Fruit fly (Drosophila melanogaster) whole organism, embryonic: ENCODE measurements around the gene CG14893.

Experiments
- Adf1 ChIP-seq: fragments of 200-800 bp; sonication (Bioruptor generic); IDR thresholded peaks from 2 replicates; pipeline ENCODE4 v1.3.6; 2022; ENCODE audit warnings: missing biosample characterization, missing genetic modification characterization
- Atf-2 ChIP-seq: fragments of 200-800 bp; sonication (Bioruptor generic); optimal IDR thresholded peaks from 2 replicates; lab custom pipeline; 2016; ENCODE audit warnings: missing biosample characterization, missing genetic modification characterization
- CG13894 ChIP-seq: fragments of 200-800 bp; sonication (Bioruptor generic); optimal IDR thresholded peaks from 3 replicates; lab custom pipeline; 2018; ENCODE audit warnings: missing biosample characterization, mild to moderate bottlenecking, missing genetic modification characterization, moderate library complexity
- CG16863 ChIP-seq: fragments of 200-800 bp; sonication (Bioruptor generic); optimal IDR thresholded peaks from 3 replicates; lab custom pipeline; 2016; ENCODE audit warnings: missing biosample characterization, missing genetic modification characterization
- CG2678 ChIP-seq: fragments of 200-800 bp; sonication (Bioruptor generic); optimal IDR thresholded peaks from 3 replicates; lab custom pipeline; 2019; ENCODE audit warnings: missing biosample characterization, mild to moderate bottlenecking, missing genetic modification characterization, moderate library complexity
- CG33213 ChIP-seq: fragments of 200-800 bp; sonication (Bioruptor generic); optimal IDR thresholded peaks from 3 replicates; lab custom pipeline; 2016; ENCODE audit warnings: missing biosample characterization, missing genetic modification characterization
- CG33557 ChIP-seq: fragments of 200-800 bp; sonication (Bioruptor generic); optimal IDR thresholded peaks from 2 replicates; lab custom pipeline; 2019; ENCODE audit warnings: missing biosample characterization, mild to moderate bottlenecking, missing genetic modification characterization, moderate library complexity
- CG4282 ChIP-seq: fragments of 200-800 bp; sonication (Bioruptor generic); optimal IDR thresholded peaks from 2 replicates; lab custom pipeline; 2016; ENCODE audit warnings: missing biosample characterization, missing genetic modification characterization
- CG43689 ChIP-seq: fragments of 200-800 bp; sonication (Bioruptor generic); IDR thresholded peaks from 2 replicates; pipeline ENCODE4 v1.3.6; 2022; ENCODE audit warnings: missing biosample characterization, missing genetic modification characterization
- CG4424 ChIP-seq: fragments of 200-800 bp; sonication (Bioruptor generic); optimal IDR thresholded peaks from 3 replicates; lab custom pipeline; 2016; ENCODE audit warnings: missing biosample characterization, missing genetic modification characterization
- CG7556 ChIP-seq: fragments of 200-800 bp; sonication (Bioruptor generic); optimal IDR thresholded peaks from 2 replicates; lab custom pipeline; 2017; ENCODE audit warnings: missing biosample characterization, mild to moderate bottlenecking, missing genetic modification characterization
- CG7745 ChIP-seq: fragments of 200-800 bp; sonication (Bioruptor generic); optimal IDR thresholded peaks from 2 replicates; lab custom pipeline; 2018; ENCODE audit warnings: missing biosample characterization, mild to moderate bottlenecking, missing genetic modification characterization, moderate library complexity
- CG7786 ChIP-seq: fragments of 200-800 bp; sonication (Bioruptor generic); optimal IDR thresholded peaks from 2 replicates; lab custom pipeline; 2016; ENCODE audit warnings: missing biosample characterization, missing genetic modification characterization
- CG7928 ChIP-seq: fragments of 200-800 bp; sonication (Bioruptor generic); optimal IDR thresholded peaks from 2 replicates; lab custom pipeline; 2017; ENCODE audit warnings: missing biosample characterization, mild to moderate bottlenecking, missing genetic modification characterization
- CG7963 ChIP-seq: fragments of 200-800 bp; sonication (Bioruptor generic); IDR thresholded peaks from 3 replicates; pipeline ENCODE4 v1.3.6; 2022; ENCODE audit warnings: missing biosample characterization, missing genetic modification characterization; ENCODE audit not compliant: partially characterized antibody
- CHES-1-like ChIP-seq: fragments of 200-800 bp; sonication (Bioruptor generic); optimal IDR thresholded peaks from 2 replicates; lab custom pipeline; 2016; ENCODE audit warnings: missing biosample characterization, missing genetic modification characterization
- CTCF ChIP-seq: fragments of 200-800 bp; sonication (Bioruptor generic); optimal IDR thresholded peaks from 2 replicates; lab custom pipeline; 2017; ENCODE audit warnings: missing biosample characterization, mild to moderate bottlenecking, missing genetic modification characterization, moderate library complexity
- E2f1 ChIP-seq: fragments of 200-800 bp; sonication (Bioruptor generic); IDR thresholded peaks from 2 replicates; pipeline ENCODE4 v1.3.6; 2022; ENCODE audit warnings: missing biosample characterization, missing genetic modification characterization
- Elba2 ChIP-seq: fragments of 200-800 bp; sonication (Bioruptor generic); optimal IDR thresholded peaks from 3 replicates; lab custom pipeline; 2016; ENCODE audit warnings: missing biosample characterization, missing genetic modification characterization
- Fer1 ChIP-seq: fragments of 200-800 bp; sonication (Bioruptor generic); optimal IDR thresholded peaks from 2 replicates; lab custom pipeline; 2017; ENCODE audit warnings: missing biosample characterization, mild to moderate bottlenecking, missing genetic modification characterization
- Fer2 ChIP-seq: fragments of 200-800 bp; sonication (Bioruptor generic); optimal IDR thresholded peaks from 2 replicates; lab custom pipeline; 2018; ENCODE audit warnings: missing biosample characterization, mild to moderate bottlenecking, missing genetic modification characterization, moderate library complexity
- Hmr ChIP-seq: fragments of 200-800 bp; sonication (Bioruptor generic); optimal IDR thresholded peaks from 3 replicates; lab custom pipeline; 2017; ENCODE audit warnings: mild to moderate bottlenecking, missing biosample characterization, missing genetic modification reagents, missing genetic modification characterization
- Hsf ChIP-seq: fragments of 200-800 bp; sonication (Bioruptor generic); optimal IDR thresholded peaks from 3 replicates; lab custom pipeline; 2016; ENCODE audit warnings: missing biosample characterization, missing genetic modification characterization
- Kr ChIP-seq: fragments of 200-800 bp; sonication (Bioruptor generic); optimal IDR thresholded peaks from 2 replicates; lab custom pipeline; 2017; ENCODE audit warnings: missing biosample characterization, mild to moderate bottlenecking, missing genetic modification characterization
- NC2β ChIP-seq: fragments of 200-800 bp; sonication (Bioruptor generic); optimal IDR thresholded peaks from 2 replicates; lab custom pipeline; 2016; ENCODE audit warnings: missing biosample characterization, missing genetic modification characterization
- Oli ChIP-seq: fragments of 200-800 bp; sonication (Bioruptor generic); optimal IDR thresholded peaks from 2 replicates; lab custom pipeline; 2018; ENCODE audit warnings: missing biosample characterization, mild to moderate bottlenecking, missing genetic modification characterization, moderate library complexity
- Opbp ChIP-seq: fragments of 200-800 bp; sonication (Bioruptor generic); IDR thresholded peaks from 3 replicates; pipeline ENCODE4 v1.3.6; 2022; ENCODE audit warnings: missing biosample characterization, missing genetic modification characterization; ENCODE audit not compliant: partially characterized antibody
- Sox100B ChIP-seq: fragments of 200-800 bp; sonication (Bioruptor generic); optimal IDR thresholded peaks from 3 replicates; lab custom pipeline; 2018; ENCODE audit warnings: missing biosample characterization, mild to moderate bottlenecking, missing genetic modification characterization
- Sox102F ChIP-seq: fragments of 200-800 bp; sonication (Bioruptor generic); optimal IDR thresholded peaks from 2 replicates; lab custom pipeline; 2018; ENCODE audit warnings: missing biosample characterization, mild to moderate bottlenecking, missing genetic modification characterization, moderate library complexity
- ara ChIP-seq: fragments of 200-800 bp; sonication (Bioruptor generic); IDR thresholded peaks from 2 replicates; pipeline ENCODE4 v1.3.6; 2022; ENCODE audit warnings: missing biosample characterization, missing genetic modification characterization
- ato ChIP-seq: fragments of 200-800 bp; sonication (Bioruptor generic); IDR thresholded peaks from 2 replicates; pipeline ENCODE4 v1.3.6; 2022; ENCODE audit warnings: missing biosample characterization, missing genetic modification characterization; ENCODE audit not compliant: partially characterized antibody
- emc ChIP-seq: fragments of 200-800 bp; sonication (Bioruptor generic); optimal IDR thresholded peaks from 2 replicates; lab custom pipeline; 2016; ENCODE audit warnings: missing biosample characterization, missing genetic modification characterization
- ems ChIP-seq: fragments of 200-800 bp; sonication (Bioruptor generic); optimal IDR thresholded peaks from 3 replicates; lab custom pipeline; 2016; ENCODE audit warnings: missing biosample characterization, missing genetic modification characterization
- eve ChIP-seq, 2 experiments: fragments of >200 bp; optimal IDR thresholded peaks; 2 replicates each; lab custom pipeline; 2017; ENCODE audit warnings: missing biosample characterization in 2 of 2, missing genetic modification characterization in 2 of 2
- ewg ChIP-seq: fragments of 200-800 bp; sonication (Bioruptor generic); optimal IDR thresholded peaks from 3 replicates; lab custom pipeline; 2017; ENCODE audit warnings: mild to moderate bottlenecking, missing biosample characterization, missing genetic modification reagents, missing genetic modification characterization
- fru ChIP-seq: fragments of >200 bp; optimal IDR thresholded peaks from 2 replicates; lab custom pipeline; 2017
- gem ChIP-seq: fragments of 200-800 bp; sonication (Bioruptor generic); optimal IDR thresholded peaks from 2 replicates; lab custom pipeline; 2019; ENCODE audit warnings: missing biosample characterization, mild to moderate bottlenecking, missing genetic modification characterization, moderate library complexity
- nerfin-2 ChIP-seq: fragments of 200-800 bp; sonication (Bioruptor generic); IDR thresholded peaks from 2 replicates; pipeline ENCODE4 v1.3.6; 2022; ENCODE audit warnings: missing biosample characterization, missing genetic modification characterization; ENCODE audit not compliant: partially characterized antibody
- nom ChIP-seq: fragments of 200-800 bp; sonication (Bioruptor generic); optimal IDR thresholded peaks from 2 replicates; lab custom pipeline; 2017; ENCODE audit warnings: missing biosample characterization, missing genetic modification characterization, mild to moderate bottlenecking, moderate library complexity, missing genetic modification reagents
- otp ChIP-seq: fragments of 200-800 bp; sonication (Bioruptor generic); IDR thresholded peaks from 3 replicates; pipeline ENCODE4, ENCODE4 v1.3.6; 2022; ENCODE audit warnings: missing biosample characterization, missing genetic modification characterization
- phol ChIP-seq: fragments of 200-800 bp; sonication (Bioruptor generic); optimal IDR thresholded peaks from 3 replicates; lab custom pipeline; 2018; ENCODE audit warnings: missing biosample characterization, mild to moderate bottlenecking, missing genetic modification characterization, moderate library complexity
- schlank ChIP-seq: fragments of 200-800 bp; sonication (Bioruptor generic); optimal IDR thresholded peaks from 2 replicates; lab custom pipeline; 2018; ENCODE audit warnings: missing biosample characterization, mild to moderate bottlenecking, missing genetic modification characterization
- stwl ChIP-seq: fragments of 200-800 bp; sonication (Bioruptor generic); optimal IDR thresholded peaks from 3 replicates; lab custom pipeline; 2018; ENCODE audit warnings: missing biosample characterization, mild to moderate bottlenecking, missing genetic modification characterization, moderate library complexity
- trem ChIP-seq: fragments of 200-800 bp; optimal IDR thresholded peaks from 3 replicates; lab custom pipeline; 2019; ENCODE audit warnings: missing biosample characterization, mild to moderate bottlenecking, missing genetic modification characterization, moderate library complexity
- unc-4 ChIP-seq: fragments of 200-800 bp; sonication (Bioruptor generic); IDR thresholded peaks from 2 replicates; pipeline ENCODE4 v1.3.6; 2022; ENCODE audit warnings: missing biosample characterization, missing genetic modification characterization; ENCODE audit not compliant: partially characterized antibody
- vnd ChIP-seq: fragments of 200-800 bp; sonication (Bioruptor generic); IDR thresholded peaks from 3 replicates; pipeline ENCODE4 v1.3.6; 2022; ENCODE audit warnings: missing biosample characterization, missing genetic modification characterization; ENCODE audit not compliant: partially characterized antibody
- z ChIP-seq: fragments of 200-800 bp; sonication (Bioruptor generic); IDR thresholded peaks from 3 replicates; pipeline ENCODE4 v1.3.6; 2022; ENCODE audit warnings: missing biosample characterization, missing genetic modification characterization
- zen2 ChIP-seq: fragments of 200-800 bp; sonication (Bioruptor generic); IDR thresholded peaks from 3 replicates; pipeline ENCODE4 v1.3.6; 2022; ENCODE audit warnings: missing biosample characterization, missing genetic modification characterization; ENCODE audit not compliant: partially characterized antibody

Gene CG14893

DNA sequence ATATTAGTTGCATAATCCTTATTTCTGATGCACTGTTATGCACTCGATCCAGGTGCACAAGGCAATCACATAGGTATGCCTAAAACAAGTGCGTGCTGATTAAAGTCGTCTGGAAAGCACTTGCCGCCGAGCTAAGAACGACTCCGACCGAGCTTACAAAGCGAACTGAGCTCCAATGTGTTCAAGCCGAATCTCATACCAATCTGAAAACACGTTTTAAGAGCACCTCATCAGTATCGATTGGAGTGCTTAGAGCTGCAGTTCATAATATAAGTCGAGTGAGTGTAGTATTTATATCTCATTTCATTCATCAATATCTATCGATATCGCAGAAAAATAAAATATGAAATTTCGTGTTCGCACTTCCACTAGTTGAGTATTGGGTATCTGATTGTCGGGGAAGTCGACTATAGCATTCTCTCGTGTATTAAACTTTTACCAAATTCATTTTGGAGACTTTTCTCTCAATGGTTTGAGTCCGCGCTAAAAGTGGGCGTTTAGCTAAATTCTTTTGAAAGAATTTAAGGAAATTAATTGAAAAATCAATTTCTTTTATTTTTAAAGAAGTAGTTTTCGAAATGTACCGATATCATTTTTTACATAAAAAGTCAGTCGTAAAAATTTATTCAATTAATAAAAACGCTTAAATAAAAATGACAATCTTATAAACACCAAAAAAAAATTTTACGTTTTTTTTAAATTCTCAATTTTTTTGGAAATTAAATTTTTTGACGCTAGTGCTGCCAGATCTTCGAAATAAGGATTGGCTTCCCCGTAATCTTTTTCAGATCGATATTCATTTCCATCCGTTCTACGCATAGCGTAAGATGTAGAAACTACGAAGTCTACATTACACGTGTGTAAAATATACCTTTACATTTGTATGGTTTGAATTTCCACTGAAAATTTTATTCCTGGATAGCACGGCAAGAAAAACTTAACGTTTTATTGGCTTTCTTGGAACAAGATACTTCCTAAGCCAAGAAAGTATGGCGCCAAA lies 35.2 kb downstream of the CG14893 start, which contains the start of gene modSP (continued):
- TF ChIP-seq Atf-2 (GFP tag; lab: Kevin White, UChicago) (no peak), CG7745 (tag; lab: Kevin White, UChicago) (no peak), E2f1 (no peak), CG33557 (no peak), CG16863 (peak; percentile 10), CG43689 (no peak), CG4424 (GFP tag; lab: Kevin White, UChicago) (no peak), eve (GFP tag; optimal IDR thresholded peaks at IDR 0.05; lab: Kevin White, UChicago) (no peak), CG13894 (tag; lab: Kevin White, UChicago) (peak; percentile 48), schlank (no peak), NC2β (no peak), Fer2 (tag; lab: Kevin White, UChicago) (no peak), Kr (GFP tag; lab: Kevin White, UChicago) (no peak), CG7928 (GFP tag; lab: Kevin White, UChicago) (no peak), ato (GFP tag; lab: Robert Waterston, UW) (peak; percentile 85), Opbp (GFP tag; lab: Robert Waterston, UW) (peak; percentile 81), CG33213 (peak; percentile 72), Hsf (GFP tag; lab: Kevin White, UChicago) (no peak), unc-4 (GFP tag; lab: Robert Waterston, UW) (peak; percentile 60; the same call in 1 of the 2 replicates), fru (lab: Kevin White, UChicago) (no peak), ara (GFP tag; lab: Robert Waterston, UW) (no peak), Oli (peak; percentile 14), CTCF (peak; percentile 88), CG2678 (tag; lab: Kevin White, UChicago) (no peak), otp (no peak), CG7963 (GFP tag; lab: Robert Waterston, UW) (peak; percentile 72), nom (GFP tag; lab: Kevin White, UChicago) (peak; percentile 75), Sox100B (GFP tag; lab: Kevin White, UChicago) (no peak), CG4282 (GFP tag; lab: Kevin White, UChicago) (no peak), CG7556 (peak; percentile 19), gem (peak; percentile 55), Adf1 (GFP tag; lab: Robert Waterston, UW) (no peak), zen2 (GFP tag; lab: Robert Waterston, UW) (no peak; the same call in 2 of the 3 replicates), stwl (tag; lab: Kevin White, UChicago) (peak; percentile 62), ewg (no peak), trem (tag; lab: Kevin White, UChicago) (peak; percentile 15), CHES-1-like (GFP tag; lab: Kevin White, UChicago) (no peak), nerfin-2 (GFP tag; lab: Robert Waterston, UW) (peak; percentile 86), Sox102F (GFP tag; lab: Kevin White, UChicago) (peak; percentile 35), z (GFP tag; lab: Robert Waterston, UW) (peak; percentile 83), phol (peak; percentile 13), vnd (GFP tag; lab: Robert Waterston, UW) (peak; percentile 62), Fer1 (GFP tag; lab: Kevin White, UChicago) (no peak), emc (no peak), Hmr (peak; percentile 68), Elba2 (GFP tag; lab: Kevin White, UChicago) (no peak), CG7786 (GFP tag; lab: Kevin White, UChicago) (peak; percentile 39), ems (GFP tag; lab: Kevin White, UChicago) (peak; percentile 53)
